Fruit fly (Drosophila melanogaster) S2 (cell line): ENCODE results near the gene lcs.

Experiments
- CG8478 ChIP-seq: fragments of >200 bp; optimal IDR thresholded peaks from 2 replicates; lab custom pipeline; 2018
- CTCF ChIP-seq, 2 experiments: fragments of >200 bp; optimal IDR thresholded peaks; 2 replicates each; lab custom pipeline; 2018

DNA sequence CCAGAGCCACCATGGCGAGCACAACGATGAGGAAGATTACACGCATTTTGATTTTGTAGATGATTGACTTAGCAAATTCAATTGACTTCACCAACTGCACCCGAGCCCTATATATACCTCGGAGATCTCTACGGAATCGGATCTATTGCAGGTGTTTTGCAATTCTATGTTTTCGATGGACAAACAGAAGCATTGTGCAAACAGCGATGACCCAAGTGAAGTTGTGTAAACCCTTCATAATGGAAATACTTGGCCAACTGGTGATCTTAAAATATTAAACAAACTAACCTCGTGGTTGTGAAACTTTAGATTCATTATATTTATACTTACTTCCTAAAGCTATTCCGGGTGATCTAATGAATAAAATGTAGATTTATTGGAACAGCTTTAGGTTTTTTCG lies 5.6 kb upstream of the lcs start, which contains the start of gene whe:
- no peak for TF ChIP-seq CG8478
- no peak for TF ChIP-seq CTCF (optimal IDR thresholded peaks at IDR 0.05; lab: Kevin White, UChicago)
